Worm (Caenorhabditis elegans) whole organism, late embryonic: ENCODE results near the gene F53F4.16.

Experiments
- K02D7.2 ChIP-seq: sonication (generic microtip); optimal IDR thresholded peaks from 2 replicates; lab custom pipeline; 2017; ENCODE audit warnings: mild to moderate bottlenecking, missing genetic modification characterization, missing compliant biosample characterization
- K09A11.1 ChIP-seq: sonication (generic microtip); optimal IDR thresholded peaks from 2 replicates; lab custom pipeline; 2017; ENCODE audit warnings: antibody characterized with exemption, mild to moderate bottlenecking, missing genetic modification characterization, missing compliant biosample characterization; ENCODE audit not compliant: insufficient read depth
- T23F11.4 ChIP-seq: fragments of 200-800 bp; sonication (Bioruptor generic); optimal IDR thresholded peaks from 2 replicates; lab custom pipeline; 2018; ENCODE audit warnings: mild to moderate bottlenecking, missing genetic modification characterization, missing compliant biosample characterization
- Y22D7AL.16 ChIP-seq: sonication (generic microtip); optimal IDR thresholded peaks from 2 replicates; lab custom pipeline; 2016; ENCODE audit warnings: missing genetic modification characterization, missing compliant biosample characterization
- ahr-1 ChIP-seq: sonication (generic microtip); optimal IDR thresholded peaks from 2 replicates; lab custom pipeline; 2016; ENCODE audit warnings: missing genetic modification characterization, missing compliant biosample characterization
- ceh-18 ChIP-seq: sonication (generic microtip); optimal IDR thresholded peaks from 2 replicates; lab custom pipeline; 2016; ENCODE audit warnings: missing genetic modification characterization, missing compliant biosample characterization
- ceh-19 ChIP-seq: fragments of 200-800 bp; sonication (Bioruptor generic); optimal IDR thresholded peaks from 2 replicates; lab custom pipeline; 2018; ENCODE audit warnings: mild to moderate bottlenecking, missing genetic modification characterization, missing compliant biosample characterization
- ceh-31 ChIP-seq: sonication (generic microtip); optimal IDR thresholded peaks from 2 replicates; lab custom pipeline; 2016; ENCODE audit warnings: missing genetic modification characterization, missing compliant biosample characterization
- ceh-34 ChIP-seq: sonication (generic microtip); optimal IDR thresholded peaks from 2 replicates; lab custom pipeline; 2016; ENCODE audit warnings: mild to moderate bottlenecking, missing genetic modification characterization, missing compliant biosample characterization
- ceh-48 ChIP-seq: sonication (generic microtip); optimal IDR thresholded peaks from 2 replicates; lab custom pipeline; 2016; ENCODE audit warnings: missing genetic modification characterization, inconsistent platforms, missing compliant biosample characterization
- ceh-9 ChIP-seq: sonication (generic microtip); optimal IDR thresholded peaks from 2 replicates; lab custom pipeline; 2016; ENCODE audit warnings: mild to moderate bottlenecking, missing genetic modification characterization, inconsistent platforms, missing compliant biosample characterization
- ets-4 ChIP-seq: sonication (generic microtip); optimal IDR thresholded peaks from 2 replicates; lab custom pipeline; 2016; ENCODE audit warnings: missing genetic modification characterization, missing compliant biosample characterization
- fkh-10 ChIP-seq: fragments of 150-350 bp; optimal IDR thresholded peaks from 2 replicates; lab custom pipeline; 2014; ENCODE audit warnings: missing biosample characterization, missing genetic modification reagents, missing genetic modification characterization
- fkh-6 ChIP-seq: sonication (generic microtip); optimal IDR thresholded peaks from 2 replicates; lab custom pipeline; 2016; ENCODE audit warnings: missing genetic modification characterization, missing compliant biosample characterization
- hlh-30 ChIP-seq: sonication (generic microtip); optimal IDR thresholded peaks from 2 replicates; lab custom pipeline; 2017; ENCODE audit warnings: antibody characterized with exemption, missing genetic modification characterization, missing compliant biosample characterization; ENCODE audit not compliant: insufficient read depth
- hlh-6 ChIP-seq: sonication (generic microtip); optimal IDR thresholded peaks from 2 replicates; lab custom pipeline; 2016; ENCODE audit warnings: missing genotype, missing genetic modification characterization, missing compliant biosample characterization
- hlh-8 ChIP-seq: sonication (generic microtip); optimal IDR thresholded peaks from 2 replicates; lab custom pipeline; 2016; ENCODE audit warnings: missing genotype, missing genetic modification characterization, missing compliant biosample characterization
- nfya-1 ChIP-seq: sonication (generic microtip); optimal IDR thresholded peaks from 2 replicates; lab custom pipeline; 2017; ENCODE audit warnings: missing genetic modification characterization, mild to moderate bottlenecking, missing compliant biosample characterization, antibody characterized with exemption, moderate library complexity
- nhr-232 ChIP-seq: sonication (generic microtip); optimal IDR thresholded peaks from 2 replicates; lab custom pipeline; 2016; ENCODE audit warnings: missing genetic modification characterization, missing compliant biosample characterization
- pat-9 ChIP-seq: fragments of 200-800 bp; sonication (Bioruptor generic); optimal IDR thresholded peaks from 2 replicates; lab custom pipeline; 2018; ENCODE audit warnings: mild to moderate bottlenecking, missing genetic modification characterization, moderate library complexity, missing compliant biosample characterization
- pax-1 ChIP-seq: fragments of 150-350 bp; optimal IDR thresholded peaks from 2 replicates; lab custom pipeline; 2014; ENCODE audit warnings: missing biosample characterization, missing genetic modification characterization
- pha-2 ChIP-seq: sonication (generic microtip); optimal IDR thresholded peaks from 2 replicates; lab custom pipeline; 2017; ENCODE audit warnings: mild to moderate bottlenecking, missing genetic modification characterization, missing compliant biosample characterization
- pha-4 ChIP-seq: fragments of 150-350 bp; optimal IDR thresholded peaks from 2 replicates; lab custom pipeline; 2018; ENCODE audit warnings: missing biosample characterization, missing genetic modification reagents, missing genetic modification characterization
- pqm-1 ChIP-seq: sonication (generic microtip); optimal IDR thresholded peaks from 2 replicates; lab custom pipeline; 2016; ENCODE audit warnings: missing genetic modification characterization, missing compliant biosample characterization
- pros-1 ChIP-seq: fragments of 150-350 bp; optimal IDR thresholded peaks from 2 replicates; lab custom pipeline; 2014; ENCODE audit warnings: missing biosample characterization, missing genetic modification reagents, missing genetic modification characterization
- sox-4 ChIP-seq: sonication (generic microtip); optimal IDR thresholded peaks from 2 replicates; lab custom pipeline; 2017; ENCODE audit warnings: mild to moderate bottlenecking, missing genetic modification characterization, inconsistent platforms, missing compliant biosample characterization
- tbx-2 ChIP-seq: sonication (generic microtip); optimal IDR thresholded peaks from 2 replicates; lab custom pipeline; 2016; ENCODE audit warnings: missing genetic modification characterization, missing compliant biosample characterization
- unc-42 ChIP-seq: sonication (generic microtip); optimal IDR thresholded peaks from 2 replicates; lab custom pipeline; 2016; ENCODE audit warnings: missing genotype, missing genetic modification characterization, missing compliant biosample characterization
- unc-55 ChIP-seq: sonication (generic microtip); optimal IDR thresholded peaks from 2 replicates; lab custom pipeline; 2017; ENCODE audit warnings: missing biosample characterization, missing genetic modification reagents, missing genetic modification characterization
- zip-5 ChIP-seq: sonication (generic microtip); optimal IDR thresholded peaks from 2 replicates; lab custom pipeline; 2016; ENCODE audit warnings: missing genetic modification characterization, missing compliant biosample characterization

The F53F4.16 gene

DNA sequence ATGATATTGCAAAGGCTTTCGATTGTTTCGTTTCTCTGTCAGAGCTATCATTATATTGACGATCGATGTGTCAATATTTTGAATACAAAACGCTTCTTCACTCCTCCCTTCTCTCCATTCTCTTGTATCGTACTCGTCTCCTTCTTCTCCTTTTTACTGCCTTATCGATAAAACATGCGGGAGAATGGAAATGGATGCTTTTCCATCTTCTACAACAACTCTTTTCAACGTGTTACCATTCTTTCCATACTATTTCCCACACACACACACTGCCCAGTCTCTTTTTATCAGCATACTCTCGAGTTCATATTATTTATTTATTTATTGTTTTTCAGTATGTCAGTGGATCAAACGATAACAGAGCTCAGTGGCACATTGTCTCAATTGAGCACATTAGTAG is 43.0 kb downstream of the F53F4.16 start, which contains the start of gene C50B8.6:
C50B8.6 (plus strand) TSS at position 336 of the 400 bp plus-strand sequence.
- TF ChIP-seq ceh-9 (tag; lab: Kevin White, UChicago) (no peak), ceh-48 (tag; lab: Kevin White, UChicago) (no peak), pax-1 (tag; lab: Kevin White, UChicago) (no peak)

DNA sequence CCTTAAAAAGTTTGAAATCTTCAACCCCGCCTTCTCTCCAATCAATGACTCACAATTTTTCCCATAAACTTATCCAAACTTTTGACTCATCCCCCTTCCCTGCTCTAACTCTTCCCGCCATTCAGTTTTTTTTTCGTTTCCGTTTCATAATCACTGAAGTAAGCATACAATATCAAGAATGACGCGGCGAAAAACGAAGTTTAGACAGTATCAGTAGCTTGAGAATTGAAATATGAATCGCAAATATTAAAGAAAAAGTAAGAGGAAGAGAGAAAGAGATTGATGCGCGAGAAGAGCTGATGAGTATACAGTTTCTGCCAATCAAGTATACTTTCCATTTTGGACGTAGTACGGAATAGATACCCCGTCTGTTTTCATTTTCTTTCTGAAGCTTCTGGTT is 44.2 kb downstream of the F53F4.16 start:
- TF ChIP-seq ets-4: no peak
- TF ChIP-seq T23F11.4 (GFP tag; lab: Kevin White, UChicago): no peak
- TF ChIP-seq ceh-31 (tag; lab: Kevin White, UChicago): no peak
- TF ChIP-seq hlh-6 (tag; lab: Kevin White, UChicago): no peak
- no peak for TF ChIP-seq ceh-18 (tag; lab: Kevin White, UChicago)
- TF ChIP-seq unc-55 (GFP tag; lab: Kevin White, UChicago): no peak
- TF ChIP-seq nfya-1 (tag; lab: Kevin White, UChicago): no peak
- TF ChIP-seq K02D7.2 (tag; lab: Kevin White, UChicago): no peak
- TF ChIP-seq ceh-19: no peak
- TF ChIP-seq pros-1 (tag; lab: Kevin White, UChicago): no peak
- TF ChIP-seq zip-5: no peak
- no peak for TF ChIP-seq sox-4 (tag; lab: Kevin White, UChicago)
- TF ChIP-seq hlh-8 (tag; lab: Kevin White, UChicago): no peak
- no peak for TF ChIP-seq hlh-30
- no peak for TF ChIP-seq pha-4 (tag; lab: Kevin White, UChicago)

DNA sequence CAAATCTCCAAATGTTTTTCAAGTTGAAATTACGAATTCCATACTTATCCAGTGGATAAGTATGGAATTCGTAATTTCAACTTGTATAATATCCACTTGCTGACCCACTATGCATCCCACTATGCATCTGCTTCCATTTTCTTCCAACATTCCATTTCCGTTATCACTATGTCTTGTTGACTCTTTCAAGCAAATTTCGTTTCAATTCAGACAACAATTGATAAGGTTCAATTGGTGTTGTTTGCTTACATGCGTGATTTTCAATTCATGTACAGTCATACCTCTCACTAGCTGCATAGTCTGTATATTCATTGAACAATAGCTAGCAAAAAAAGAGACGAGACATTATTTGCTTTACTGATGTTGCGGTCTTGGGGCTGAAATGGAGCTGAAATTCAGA is 44.8 kb downstream of the F53F4.16 start:
- TF ChIP-seq K09A11.1 (tag; lab: Kevin White, UChicago): no peak
- no peak for TF ChIP-seq fkh-6 (tag; lab: Kevin White, UChicago)
- no peak for TF ChIP-seq nhr-232 (tag; lab: Kevin White, UChicago)
- no peak for TF ChIP-seq nfya-1 (tag; lab: Kevin White, UChicago)
- TF ChIP-seq unc-42 (tag; lab: Kevin White, UChicago): no peak
- no peak for TF ChIP-seq unc-55 (GFP tag; lab: Kevin White, UChicago)
- no peak for TF ChIP-seq pha-2 (tag; lab: Kevin White, UChicago)
- TF ChIP-seq pat-9 (tag; lab: Kevin White, UChicago): no peak
- no peak for TF ChIP-seq zip-5
- no peak for TF ChIP-seq fkh-10 (GFP tag; lab: Kevin White, UChicago)
- no peak for TF ChIP-seq Y22D7AL.16 (tag; lab: Kevin White, UChicago)

- TF ChIP-seq nfya-1 (tag; lab: Kevin White, UChicago) (no peak), tbx-2 (tag; lab: Kevin White, UChicago) (peak; percentile 13), ahr-1 (no peak), pqm-1 (tag; lab: Kevin White, UChicago) (no peak), Y22D7AL.16 (tag; lab: Kevin White, UChicago) (no peak), ceh-34 (tag; lab: Kevin White, UChicago) (peak; percentile 67), ceh-19 (peak; percentile 70), pha-2 (tag; lab: Kevin White, UChicago) (peak; percentile 36)
Measured at ce11 chrV:13575866-13576265, 45.8 kb downstream of the F53F4.16 start.

DNA sequence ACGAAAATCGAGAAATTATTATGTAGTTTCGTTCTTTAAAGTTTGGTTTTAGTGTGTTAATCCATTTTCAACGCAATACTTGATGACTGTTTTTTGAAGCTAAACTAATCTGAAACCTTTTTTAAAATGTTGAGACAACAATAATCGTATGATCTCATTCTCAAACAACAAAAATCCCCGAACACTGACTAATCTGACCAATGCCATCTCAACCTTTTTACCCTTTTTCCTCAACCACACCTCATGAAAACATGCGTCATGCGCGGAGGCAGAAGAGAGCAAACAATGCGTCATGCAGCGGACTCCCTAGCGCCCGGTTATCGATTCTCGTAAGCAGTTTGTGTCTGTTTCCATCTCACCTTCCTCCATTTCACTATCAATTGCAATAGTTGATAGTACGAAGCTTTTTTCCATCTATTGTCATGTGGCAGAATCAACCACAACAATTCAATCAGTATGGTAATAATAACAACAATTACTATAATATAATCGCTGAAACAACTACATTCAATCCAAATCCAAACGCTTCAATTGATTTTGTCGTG is 49.8 kb downstream of the F53F4.16 start, which contains the start of gene C50B8.4:
C50B8.4 (plus strand) TSS at position 299 of the 545 bp plus-strand sequence.
- TF ChIP-seq hlh-8 (tag; lab: Kevin White, UChicago) (no peak), ceh-48 (tag; lab: Kevin White, UChicago) (peak; percentile 1)
